Fruit fly (Drosophila melanogaster): ENCODE measurements around the gene CG11597.

dm6 chr3L:11871205-11871604 lies 49.1 kb upstream of the CG11597 start, which contains the start of gene CG5906:
- TF ChIP-seq eg (GFP tag; IDR thresholded peaks at IDR 0.05) (no peak), fd59A (GFP tag; optimal IDR thresholded peaks at IDR 0.05) (no peak), cyc (GFP tag; optimal IDR thresholded peaks at IDR 0.05) (no peak), Sox102F (GFP tag; optimal IDR thresholded peaks at IDR 0.05) (no peak), OdsH (GFP tag; optimal IDR thresholded peaks at IDR 0.05) (no peak), CG6792 (GFP tag; optimal IDR thresholded peaks at IDR 0.05) (no peak), CG4318 (GFP tag; optimal IDR thresholded peaks at IDR 0.05) (no peak), CG16779 (tag; optimal IDR thresholded peaks at IDR 0.05) (no peak), fd85E (GFP tag; optimal IDR thresholded peaks at IDR 0.05) (no peak), pdm3 (GFP tag; optimal IDR thresholded peaks at IDR 0.05) (no peak), CG6854 (GFP tag; optimal IDR thresholded peaks at IDR 0.05) (no peak), Eip78C (GFP tag) (no peak), Lpt (GFP tag; optimal IDR thresholded peaks at IDR 0.05) (no peak), CG11762 (GFP tag; optimal IDR thresholded peaks at IDR 0.05; ENCODE audit: insufficient read depth) (no peak)

Measured in whole organism, prepupa.